Fruit fly (Drosophila melanogaster) S2 (cell line): ENCODE measurements around the gene Ugt37A2.

Experiments used
- CG8478 ChIP-seq: fragments of >200 bp; optimal IDR thresholded peaks from 2 replicates; lab custom pipeline; 2018
- CTCF ChIP-seq, 2 experiments: fragments of >200 bp; optimal IDR thresholded peaks; 2 replicates each; lab custom pipeline; 2018

- TF ChIP-seq CG8478 (lab: Kevin White, UChicago) (no peak), CTCF (optimal IDR thresholded peaks at IDR 0.05; lab: Kevin White, UChicago) (no peak)
Observed at dm6 chr3R:12698363-12698762, 41.1 kb upstream of the Ugt37A2 start.
